Fruit fly (Drosophila melanogaster) whole organism, embryonic: Measurements from ENCODE around the gene swa.

Source experiments
- Ada2b ChIP-seq: fragments of 200-800 bp; sonication (Bioruptor generic); IDR thresholded peaks from 2 replicates; pipeline ENCODE4 v1.3.6; 2022; ENCODE audit warnings: missing biosample characterization, missing genetic modification characterization
- Asciz ChIP-seq: fragments of 200-800 bp; sonication (Bioruptor generic); optimal IDR thresholded peaks from 2 replicates; lab custom pipeline; 2017; ENCODE audit warnings: missing biosample characterization, mild to moderate bottlenecking, missing genetic modification characterization, missing genetic modification reagents
- CG1024 ChIP-seq: fragments of 200-800 bp; sonication (Bioruptor generic); IDR thresholded peaks from 2 replicates; pipeline ENCODE4 v1.3.6; 2022; ENCODE audit warnings: missing biosample characterization, missing genetic modification characterization
- CG11093 ChIP-seq: fragments of 200-800 bp; sonication (Bioruptor generic); IDR thresholded peaks from 3 replicates; pipeline ENCODE4 v1.3.6; 2022; ENCODE audit warnings: missing biosample characterization, missing genetic modification characterization
- CG11456 ChIP-seq: fragments of 200-800 bp; sonication (Bioruptor generic); IDR thresholded peaks from 3 replicates; pipeline ENCODE4 v1.3.6; 2022; ENCODE audit warnings: missing biosample characterization, missing genetic modification characterization
- CG12769 ChIP-seq: fragments of 200-800 bp; sonication (Bioruptor generic); optimal IDR thresholded peaks from 2 replicates; lab custom pipeline; 2019; ENCODE audit warnings: missing biosample characterization, mild to moderate bottlenecking, missing genetic modification characterization, moderate library complexity
- CG1647 ChIP-seq: fragments of 200-800 bp; sonication (Bioruptor generic); optimal IDR thresholded peaks from 3 replicates; lab custom pipeline; 2016; ENCODE audit warnings: missing biosample characterization, missing genetic modification characterization
- CG18599 ChIP-seq: fragments of 200-800 bp; sonication (Bioruptor generic); optimal IDR thresholded peaks from 3 replicates; lab custom pipeline; 2017; ENCODE audit warnings: missing biosample characterization, missing genetic modification characterization, mild to moderate bottlenecking, moderate library complexity, missing genetic modification reagents
- CG32772 ChIP-seq: fragments of 200-800 bp; sonication (Bioruptor generic); IDR thresholded peaks from 2 replicates; pipeline ENCODE4 v1.3.6; 2022; ENCODE audit warnings: missing biosample characterization, missing genetic modification characterization
- CG4854 ChIP-seq: fragments of 200-800 bp; sonication (Bioruptor generic); optimal IDR thresholded peaks from 2 replicates; lab custom pipeline; 2016; ENCODE audit warnings: missing biosample characterization, missing genetic modification characterization, inconsistent platforms
- CG6654 ChIP-seq: fragments of 200-800 bp; sonication (Bioruptor generic); optimal IDR thresholded peaks from 2 replicates; lab custom pipeline; 2017; ENCODE audit warnings: missing biosample characterization, mild to moderate bottlenecking, missing genetic modification characterization
- CG6683 ChIP-seq: fragments of 200-800 bp; sonication (Bioruptor generic); optimal IDR thresholded peaks from 2 replicates; lab custom pipeline; 2017; ENCODE audit warnings: missing biosample characterization, mild to moderate bottlenecking, missing genetic modification characterization, missing genetic modification reagents
- CG7357 ChIP-seq: fragments of 200-800 bp; sonication (Bioruptor generic); IDR thresholded peaks from 3 replicates; pipeline ENCODE4 v1.3.6; 2022; ENCODE audit warnings: missing biosample characterization, missing genetic modification characterization
- CG8089 ChIP-seq: fragments of 200-800 bp; sonication (Bioruptor generic); optimal IDR thresholded peaks from 3 replicates; lab custom pipeline; 2016; ENCODE audit warnings: missing biosample characterization, missing genetic modification characterization
- D19A ChIP-seq: fragments of 200-800 bp; optimal IDR thresholded peaks from 3 replicates; lab custom pipeline; 2019; ENCODE audit warnings: missing biosample characterization, mild to moderate bottlenecking, missing genetic modification characterization, moderate library complexity
- Dad ChIP-seq: fragments of 200-800 bp; sonication (Bioruptor generic); optimal IDR thresholded peaks from 3 replicates; lab custom pipeline; 2016; ENCODE audit warnings: missing biosample characterization, missing genetic modification characterization
- HLH4C ChIP-seq: fragments of 200-800 bp; sonication (Bioruptor generic); IDR thresholded peaks from 3 replicates; pipeline ENCODE4 v1.3.6; 2022; ENCODE audit warnings: missing biosample characterization, missing genetic modification characterization; ENCODE audit not compliant: partially characterized antibody
- HLH54F ChIP-seq: fragments of 200-800 bp; sonication (Bioruptor generic); optimal IDR thresholded peaks from 3 replicates; lab custom pipeline; 2016; ENCODE audit warnings: missing biosample characterization, missing genetic modification characterization
- Lhr ChIP-seq: fragments of 200-800 bp; sonication (Bioruptor generic); optimal IDR thresholded peaks from 3 replicates; lab custom pipeline; 2017; ENCODE audit warnings: mild to moderate bottlenecking, missing biosample characterization, missing genetic modification reagents, missing genetic modification characterization
- MTF-1 ChIP-seq: fragments of 200-800 bp; sonication (Bioruptor generic); optimal IDR thresholded peaks from 2 replicates; lab custom pipeline; 2018; ENCODE audit warnings: missing biosample characterization, mild to moderate bottlenecking, missing genetic modification characterization, borderline replicate concordance
- NK7.1 ChIP-seq: fragments of 200-800 bp; sonication (Bioruptor generic); optimal IDR thresholded peaks from 3 replicates; lab custom pipeline; 2016; ENCODE audit warnings: missing biosample characterization, missing genetic modification characterization
- Neu2 ChIP-seq: fragments of 200-800 bp; sonication (Bioruptor generic); optimal IDR thresholded peaks from 3 replicates; lab custom pipeline; 2016; ENCODE audit warnings: missing biosample characterization, missing genetic modification characterization, borderline replicate concordance
- Nf-YA ChIP-seq: fragments of 200-800 bp; sonication (Bioruptor generic); IDR thresholded peaks from 2 replicates; pipeline ENCODE4 v1.3.6; 2022; ENCODE audit warnings: missing biosample characterization, missing genetic modification characterization
- Opbp ChIP-seq: fragments of 200-800 bp; sonication (Bioruptor generic); IDR thresholded peaks from 3 replicates; pipeline ENCODE4 v1.3.6; 2022; ENCODE audit warnings: missing biosample characterization, missing genetic modification characterization; ENCODE audit not compliant: partially characterized antibody
- Ptx1 ChIP-seq: fragments of 200-800 bp; sonication (Bioruptor generic); IDR thresholded peaks from 2 replicates; pipeline ENCODE4 v1.3.6; 2022; ENCODE audit warnings: missing biosample characterization, missing genetic modification characterization
- Rfx ChIP-seq: fragments of 200-800 bp; sonication (Bioruptor generic); IDR thresholded peaks from 2 replicates; pipeline ENCODE4 v1.3.6; 2022; ENCODE audit warnings: missing biosample characterization, missing genetic modification characterization
- Sry-β ChIP-seq: fragments of 200-800 bp; sonication (Bioruptor generic); optimal IDR thresholded peaks from 2 replicates; lab custom pipeline; 2018; ENCODE audit warnings: missing biosample characterization, mild to moderate bottlenecking, missing genetic modification characterization, moderate library complexity
- Vsx1 ChIP-seq: fragments of 200-800 bp; sonication (Bioruptor generic); optimal IDR thresholded peaks from 2 replicates; lab custom pipeline; 2017; ENCODE audit warnings: missing biosample characterization, mild to moderate bottlenecking, missing genetic modification characterization, missing genetic modification reagents
- Xbp1 ChIP-seq: fragments of 200-800 bp; sonication (Bioruptor generic); optimal IDR thresholded peaks from 3 replicates; lab custom pipeline; 2016; ENCODE audit warnings: missing biosample characterization, mild to moderate bottlenecking, missing genetic modification characterization
- al ChIP-seq: fragments of 200-800 bp; sonication (Bioruptor generic); IDR thresholded peaks from 2 replicates; pipeline ENCODE4 v1.3.6; 2022; ENCODE audit warnings: missing biosample characterization, missing genetic modification characterization
- ap ChIP-seq: fragments of 200-800 bp; sonication (Bioruptor generic); IDR thresholded peaks from 2 replicates; pipeline ENCODE4 v1.3.6; 2022; ENCODE audit warnings: missing biosample characterization, missing genetic modification characterization
- da ChIP-seq: fragments of 200-800 bp; sonication (Bioruptor generic); optimal IDR thresholded peaks from 2 replicates; lab custom pipeline; 2016; ENCODE audit warnings: missing biosample characterization, missing genetic modification characterization
- dimm ChIP-seq: fragments of 200-800 bp; sonication (Bioruptor generic); IDR thresholded peaks from 2 replicates; pipeline ENCODE4 v1.3.6; 2022; ENCODE audit warnings: missing biosample characterization, missing genetic modification characterization
- dpn ChIP-seq, 2 experiments: fragments of 200-800 bp; sonication (Bioruptor generic); optimal IDR thresholded peaks; 3 replicates each; lab custom pipeline; 2016; ENCODE audit warnings: missing biosample characterization in 2 of 2, missing genetic modification characterization in 2 of 2
- ewg ChIP-seq: fragments of 200-800 bp; sonication (Bioruptor generic); optimal IDR thresholded peaks from 3 replicates; lab custom pipeline; 2017; ENCODE audit warnings: mild to moderate bottlenecking, missing biosample characterization, missing genetic modification reagents, missing genetic modification characterization
- gro ChIP-seq: fragments of 200-800 bp; sonication (Bioruptor generic); optimal IDR thresholded peaks from 2 replicates; lab custom pipeline; 2016; ENCODE audit warnings: missing biosample characterization, missing genetic modification characterization
- hkb ChIP-seq, 2 experiments: fragments of 200-800 bp in 1 of 2; fragments of >200 bp in 1 of 2; sonication (Bioruptor generic) in 1 of 2; IDR thresholded peaks in 1 of 2; optimal IDR thresholded peaks in 1 of 2; 2 replicates each; pipeline versions ENCODE4 v1.3.6 to Lab custom; 2017 to 2022; ENCODE audit warnings: missing biosample characterization in 1 of 2, missing genetic modification characterization in 1 of 2
- jigr1 ChIP-seq: fragments of 200-800 bp; sonication (Bioruptor generic); IDR thresholded peaks from 3 replicates; pipeline ENCODE4 v1.3.6; 2022; ENCODE audit warnings: missing biosample characterization, missing genetic modification characterization
- lov ChIP-seq, 2 experiments: fragments of 200-800 bp in 1 of 2; fragments of >200 bp in 1 of 2; sonication (Bioruptor generic) in 1 of 2; IDR thresholded peaks in 1 of 2; optimal IDR thresholded peaks in 1 of 2; 2 replicates in 1 of 2; 3 replicates in 1 of 2; pipeline versions ENCODE4 v1.3.6 to Lab custom; 2017 to 2022; ENCODE audit warnings: missing biosample characterization in 1 of 2, missing genetic modification characterization in 1 of 2
- nmo ChIP-seq: fragments of 200-800 bp; sonication (Bioruptor generic); optimal IDR thresholded peaks from 2 replicates; lab custom pipeline; 2018; ENCODE audit warnings: missing biosample characterization, mild to moderate bottlenecking, missing genetic modification characterization, moderate library complexity
- pan ChIP-seq, 4 experiments: fragments of >200 bp in 3 of 4; fragments of 200-800 bp in 1 of 4; sonication (Bioruptor generic) in 1 of 4; optimal IDR thresholded peaks in 3 of 4; IDR thresholded peaks in 1 of 4; 2 replicates each; pipeline versions ENCODE4 v1.3.6 to Lab custom; 2017 to 2022; ENCODE audit warnings: missing biosample characterization in 2 of 4, missing genetic modification characterization in 2 of 4, mixed read lengths in 1 of 4
- pita ChIP-seq: fragments of 200-800 bp; sonication (Bioruptor generic); optimal IDR thresholded peaks from 2 replicates; lab custom pipeline; 2017; ENCODE audit warnings: missing biosample characterization, mild to moderate bottlenecking, missing genetic modification characterization
- pum ChIP-seq: fragments of 200-800 bp; sonication (Bioruptor generic); optimal IDR thresholded peaks from 2 replicates; lab custom pipeline; 2016; ENCODE audit warnings: missing biosample characterization, missing genetic modification characterization
- ro ChIP-seq: fragments of 200-800 bp; sonication (Bioruptor generic); IDR thresholded peaks from 2 replicates; pipeline ENCODE4 v1.3.6; 2022; ENCODE audit warnings: missing biosample characterization, missing genetic modification characterization
- sc ChIP-seq, 3 experiments: fragments of >200 bp in 2 of 3; fragments of 200-800 bp in 1 of 3; sonication (Bioruptor generic) in 1 of 3; optimal IDR thresholded peaks; 2 replicates in 2 of 3; 3 replicates in 1 of 3; lab custom pipeline; 2017; ENCODE audit warnings: mild to moderate bottlenecking in 1 of 3, missing biosample characterization in 1 of 3, missing genetic modification characterization in 1 of 3, missing genetic modification reagents in 1 of 3
- sens-2 ChIP-seq: fragments of 200-800 bp; sonication (Bioruptor generic); IDR thresholded peaks from 2 replicates; pipeline ENCODE4 v1.3.6; 2022; ENCODE audit warnings: missing biosample characterization, missing genetic modification characterization
- seq ChIP-seq: fragments of 200-800 bp; sonication (Bioruptor generic); IDR thresholded peaks from 2 replicates; pipeline ENCODE4 v1.3.6; 2022; ENCODE audit warnings: missing biosample characterization, missing genetic modification characterization
- slou ChIP-seq: fragments of 200-800 bp; sonication (Bioruptor generic); optimal IDR thresholded peaks from 3 replicates; lab custom pipeline; 2016; ENCODE audit warnings: missing biosample characterization, missing genetic modification characterization
- tgo ChIP-seq: fragments of 200-800 bp; sonication (Bioruptor generic); IDR thresholded peaks from 3 replicates; pipeline ENCODE4 v1.3.6; 2022; ENCODE audit warnings: missing biosample characterization, missing genetic modification characterization
- ttk ChIP-seq: fragments of 200-800 bp; sonication (Bioruptor generic); IDR thresholded peaks from 2 replicates; pipeline ENCODE4 v2.1.2; 2022; ENCODE audit warnings: missing biosample characterization, missing genetic modification characterization

The swa gene

dm6 chrX:6376748-6377147 lies 11.2 kb upstream of the swa start (continued):
- TF ChIP-seq lov (optimal IDR thresholded peaks at IDR 0.05; lab: Kevin White, UChicago) = no peak
- no peak for TF ChIP-seq lov (GFP tag; IDR thresholded peaks at IDR 0.05; lab: Robert Waterston, UW)
- no peak for TF ChIP-seq Rfx (GFP tag; lab: Robert Waterston, UW)
- TF ChIP-seq CG6683 = no peak
- no peak for TF ChIP-seq Vsx1 (GFP tag; lab: Kevin White, UChicago)
- no peak for TF ChIP-seq Dad
- no peak for TF ChIP-seq Nf-YA (GFP tag; lab: Robert Waterston, UW)
- TF ChIP-seq pum (GFP tag; lab: Kevin White, UChicago) = no peak
- no peak for TF ChIP-seq da
- TF ChIP-seq nmo (GFP tag; lab: Kevin White, UChicago) = peak; percentile 27
- no peak for TF ChIP-seq ro (GFP tag; lab: Robert Waterston, UW)
- no peak for TF ChIP-seq CG1024
- peak; percentile 6 for TF ChIP-seq Xbp1
- no peak for TF ChIP-seq dimm (GFP tag; lab: Robert Waterston, UW)
- TF ChIP-seq CG11456 (GFP tag; lab: Robert Waterston, UW) = no peak
- TF ChIP-seq Lhr = no peak
- no peak for TF ChIP-seq gro (GFP tag; lab: Kevin White, UChicago)
- no peak for TF ChIP-seq MTF-1 (GFP tag; lab: Kevin White, UChicago)
- TF ChIP-seq ewg (GFP tag; lab: Kevin White, UChicago) = no peak
- no peak for TF ChIP-seq Asciz (GFP tag; lab: Kevin White, UChicago)
- no peak for TF ChIP-seq seq
- TF ChIP-seq sens-2 (GFP tag; lab: Robert Waterston, UW) = no peak
- TF ChIP-seq al (GFP tag; lab: Robert Waterston, UW) = no peak
- TF ChIP-seq CG32772 (GFP tag; lab: Robert Waterston, UW) = no peak
- peak; percentile 50 for TF ChIP-seq CG18599 (GFP tag; lab: Kevin White, UChicago)
- TF ChIP-seq HLH4C (GFP tag; lab: Robert Waterston, UW) = no peak
- no peak for TF ChIP-seq CG4854 (GFP tag; lab: Kevin White, UChicago)
- TF ChIP-seq Sry-β (GFP tag; lab: Kevin White, UChicago) = no peak
- peak; percentile 26; the same call in 1 of the 3 replicates for TF ChIP-seq tgo (GFP tag; lab: Robert Waterston, UW)
- TF ChIP-seq ap (GFP tag; lab: Robert Waterston, UW) = no peak
- no peak for TF ChIP-seq CG11093 (GFP tag; lab: Robert Waterston, UW)
- TF ChIP-seq hkb (optimal IDR thresholded peaks at IDR 0.05; lab: Kevin White, UChicago) = no peak
- no peak for TF ChIP-seq hkb (GFP tag; IDR thresholded peaks at IDR 0.05; lab: Robert Waterston, UW)
- TF ChIP-seq CG12769 (tag; lab: Kevin White, UChicago) = no peak
- TF ChIP-seq jigr1 (GFP tag; lab: Robert Waterston, UW) = no peak
- no peak for TF ChIP-seq HLH54F
- no peak for TF ChIP-seq slou (GFP tag; lab: Kevin White, UChicago)
- no peak for TF ChIP-seq CG6654 (GFP tag; lab: Kevin White, UChicago)
- TF ChIP-seq CG8089 (GFP tag; lab: Kevin White, UChicago) = no peak
- no peak for TF ChIP-seq sc (optimal IDR thresholded peaks at IDR 0.05; lab: Kevin White, UChicago)
- no peak for TF ChIP-seq sc (GFP tag; optimal IDR thresholded peaks at IDR 0.05; lab: Kevin White, UChicago)
- peak; percentile 40; the same call in 1 of the 2 replicates for TF ChIP-seq Ptx1 (GFP tag; lab: Robert Waterston, UW)
- no peak for TF ChIP-seq NK7.1 (GFP tag; lab: Kevin White, UChicago)
- TF ChIP-seq CG1647 (GFP tag; lab: Kevin White, UChicago) = no peak
- no peak for TF ChIP-seq ttk (GFP tag; lab: Robert Waterston, UW)
- no peak for TF ChIP-seq pita (GFP tag; lab: Kevin White, UChicago)
- no peak for TF ChIP-seq pan (optimal IDR thresholded peaks at IDR 0.05; lab: Kevin White, UChicago)
- TF ChIP-seq pan (GFP tag; optimal IDR thresholded peaks at IDR 0.05 in 1 of 2, IDR thresholded peaks at IDR 0.05 in 1 of 2) = no peak
- TF ChIP-seq dpn (GFP tag; optimal IDR thresholded peaks at IDR 0.05; lab: Kevin White, UChicago) = peak; percentile 14 to 16
- TF ChIP-seq Neu2 (GFP tag; lab: Kevin White, UChicago) = no peak
- no peak for TF ChIP-seq Opbp (GFP tag; lab: Robert Waterston, UW)
- no peak for TF ChIP-seq Ada2b (GFP tag; lab: Robert Waterston, UW)
- no peak for TF ChIP-seq CG7357
- no peak for TF ChIP-seq D19A (tag; lab: Kevin White, UChicago)
